Fruit fly (Drosophila melanogaster) whole organism, embryonic: ENCODE results near the gene mRpS7.

Experiments used
- Antp ChIP-seq: fragments of 200-800 bp; sonication (Bioruptor generic); optimal IDR thresholded peaks from 3 replicates; lab custom pipeline; 2016; ENCODE audit warnings: missing biosample characterization, missing genetic modification characterization
- BEAF-32 ChIP-seq: fragments of 200-800 bp; sonication (Bioruptor generic); optimal IDR thresholded peaks from 3 replicates; lab custom pipeline; 2017; ENCODE audit warnings: missing biosample characterization, missing genetic modification characterization, mild to moderate bottlenecking, moderate library complexity, missing genetic modification reagents
- CG11398 ChIP-seq: fragments of 200-800 bp; sonication (Bioruptor generic); optimal IDR thresholded peaks from 2 replicates; lab custom pipeline; 2016; ENCODE audit warnings: missing biosample characterization, missing genetic modification characterization
- CG13287 ChIP-seq: fragments of 200-800 bp; sonication (Bioruptor generic); IDR thresholded peaks from 2 replicates; pipeline ENCODE4 v1.3.6; 2022; ENCODE audit warnings: missing biosample characterization, missing genetic modification characterization; ENCODE audit not compliant: partially characterized antibody
- CG13624 ChIP-seq: fragments of 200-800 bp; sonication (Bioruptor generic); optimal IDR thresholded peaks from 2 replicates; lab custom pipeline; 2016; ENCODE audit warnings: missing biosample characterization, missing genetic modification characterization
- CG13775 ChIP-seq: fragments of 200-800 bp; sonication (Bioruptor generic); optimal IDR thresholded peaks from 3 replicates; lab custom pipeline; 2017; ENCODE audit warnings: missing biosample characterization, mild to moderate bottlenecking, missing genetic modification characterization
- CG14710 ChIP-seq: fragments of 200-800 bp; sonication (Bioruptor generic); optimal IDR thresholded peaks from 3 replicates; lab custom pipeline; 2019; ENCODE audit warnings: missing biosample characterization, mild to moderate bottlenecking, missing genetic modification characterization, moderate library complexity
- CG14965 ChIP-seq: fragments of 200-800 bp; sonication (Bioruptor generic); optimal IDR thresholded peaks from 2 replicates; lab custom pipeline; 2016; ENCODE audit warnings: missing biosample characterization, missing genetic modification characterization, borderline replicate concordance
- CG16813 ChIP-seq: fragments of 200-800 bp; sonication (Bioruptor generic); IDR thresholded peaks from 3 replicates; pipeline ENCODE4 v1.3.6; 2022; ENCODE audit warnings: missing biosample characterization, missing genetic modification characterization; ENCODE audit not compliant: partially characterized antibody
- CG17186 ChIP-seq: fragments of 200-800 bp; sonication (Bioruptor generic); optimal IDR thresholded peaks from 3 replicates; lab custom pipeline; 2017; ENCODE audit warnings: missing biosample characterization, missing genetic modification reagents, missing genetic modification characterization
- CG18476 ChIP-seq: fragments of 200-800 bp; sonication (Bioruptor generic); optimal IDR thresholded peaks from 2 replicates; lab custom pipeline; 2016; ENCODE audit warnings: missing biosample characterization, mild to moderate bottlenecking, missing genetic modification characterization
- CG30431 ChIP-seq: fragments of 200-800 bp; sonication (Bioruptor generic); optimal IDR thresholded peaks from 2 replicates; lab custom pipeline; 2017; ENCODE audit warnings: missing biosample characterization, missing genetic modification characterization
- CG34224 ChIP-seq: fragments of 200-800 bp; sonication (Bioruptor generic); IDR thresholded peaks from 3 replicates; pipeline ENCODE4 v1.3.6; 2022; ENCODE audit warnings: missing biosample characterization, missing genetic modification characterization; ENCODE audit not compliant: partially characterized antibody
- CG4360 ChIP-seq: fragments of 200-800 bp; sonication (Bioruptor generic); IDR thresholded peaks from 2 replicates; pipeline ENCODE4 v1.3.6; 2022; ENCODE audit warnings: missing biosample characterization, missing genetic modification characterization
- CG6175 ChIP-seq: fragments of 200-800 bp; sonication (Bioruptor generic); IDR thresholded peaks from 3 replicates; pipeline ENCODE4 v1.3.6; 2022; ENCODE audit warnings: missing biosample characterization, missing genetic modification characterization
- CG6791 ChIP-seq: fragments of 200-800 bp; sonication (Bioruptor generic); IDR thresholded peaks from 3 replicates; pipeline ENCODE4 v1.3.6; 2022; ENCODE audit warnings: missing biosample characterization, missing genetic modification characterization; ENCODE audit not compliant: partially characterized antibody
- CG8388 ChIP-seq: fragments of 200-800 bp; sonication (Bioruptor generic); optimal IDR thresholded peaks from 2 replicates; lab custom pipeline; 2019; ENCODE audit warnings: missing biosample characterization, mild to moderate bottlenecking, missing genetic modification characterization, moderate library complexity
- Dref ChIP-seq: fragments of 200-800 bp; sonication (Bioruptor generic); IDR thresholded peaks from 2 replicates; pipeline ENCODE4 v1.3.6; 2022; ENCODE audit warnings: missing biosample characterization, missing genetic modification characterization
- Elba2 ChIP-seq: fragments of 200-800 bp; sonication (Bioruptor generic); optimal IDR thresholded peaks from 3 replicates; lab custom pipeline; 2016; ENCODE audit warnings: missing biosample characterization, missing genetic modification characterization
- Fer2 ChIP-seq: fragments of 200-800 bp; sonication (Bioruptor generic); optimal IDR thresholded peaks from 2 replicates; lab custom pipeline; 2018; ENCODE audit warnings: missing biosample characterization, mild to moderate bottlenecking, missing genetic modification characterization, moderate library complexity
- H2.0 ChIP-seq: fragments of 200-800 bp; sonication (Bioruptor generic); IDR thresholded peaks from 2 replicates; pipeline ENCODE4 v1.3.6; 2022; ENCODE audit warnings: missing biosample characterization, missing genetic modification characterization
- HmgD ChIP-seq: fragments of 200-800 bp; sonication (Bioruptor generic); optimal IDR thresholded peaks from 3 replicates; lab custom pipeline; 2016; ENCODE audit warnings: missing biosample characterization, missing genetic modification characterization
- Hsf ChIP-seq: fragments of 200-800 bp; sonication (Bioruptor generic); optimal IDR thresholded peaks from 3 replicates; lab custom pipeline; 2016; ENCODE audit warnings: missing biosample characterization, missing genetic modification characterization
- Opbp ChIP-seq: fragments of 200-800 bp; sonication (Bioruptor generic); IDR thresholded peaks from 3 replicates; pipeline ENCODE4 v1.3.6; 2022; ENCODE audit warnings: missing biosample characterization, missing genetic modification characterization; ENCODE audit not compliant: partially characterized antibody
- Scr ChIP-seq: fragments of 200-800 bp; sonication (Bioruptor generic); IDR thresholded peaks from 2 replicates; pipeline ENCODE4 v1.3.6; 2022; ENCODE audit warnings: missing biosample characterization, missing genetic modification characterization; ENCODE audit not compliant: partially characterized antibody
- Sox102F ChIP-seq: fragments of 200-800 bp; sonication (Bioruptor generic); optimal IDR thresholded peaks from 2 replicates; lab custom pipeline; 2018; ENCODE audit warnings: missing biosample characterization, mild to moderate bottlenecking, missing genetic modification characterization, moderate library complexity
- Stat92E ChIP-seq, 3 experiments: fragments of >200 bp in 2 of 3; fragments of 200-800 bp in 1 of 3; sonication (Bioruptor generic) in 1 of 3; optimal IDR thresholded peaks; 2 replicates each; lab custom pipeline; 2017 to 2019; ENCODE audit warnings: missing biosample characterization in 3 of 3, missing genetic modification characterization in 3 of 3, mild to moderate bottlenecking in 1 of 3, moderate library complexity in 1 of 3
- YL-1 ChIP-seq: fragments of 200-800 bp; sonication (Bioruptor generic); optimal IDR thresholded peaks from 3 replicates; lab custom pipeline; 2017; ENCODE audit warnings: missing biosample characterization, mild to moderate bottlenecking, missing genetic modification characterization
- ab ChIP-seq: fragments of 200-800 bp; sonication (Bioruptor generic); optimal IDR thresholded peaks from 2 replicates; lab custom pipeline; 2016; ENCODE audit warnings: missing biosample characterization, missing genetic modification characterization
- ato ChIP-seq: fragments of 200-800 bp; sonication (Bioruptor generic); IDR thresholded peaks from 2 replicates; pipeline ENCODE4 v1.3.6; 2022; ENCODE audit warnings: missing biosample characterization, missing genetic modification characterization; ENCODE audit not compliant: partially characterized antibody
- btn ChIP-seq: fragments of 200-800 bp; sonication (Bioruptor generic); optimal IDR thresholded peaks from 2 replicates; lab custom pipeline; 2016; ENCODE audit warnings: missing biosample characterization, missing genetic modification characterization
- crol ChIP-seq: fragments of 200-800 bp; sonication (Bioruptor generic); IDR thresholded peaks from 2 replicates; pipeline ENCODE4 v1.3.6; 2022; ENCODE audit warnings: missing biosample characterization, missing genetic modification characterization
- danr ChIP-seq: fragments of 200-800 bp; sonication (Bioruptor generic); IDR thresholded peaks from 2 replicates; pipeline ENCODE4 v1.3.6; 2022; ENCODE audit warnings: missing biosample characterization, missing genetic modification characterization
- dysf ChIP-seq: fragments of 200-800 bp; sonication (Bioruptor generic); IDR thresholded peaks from 3 replicates; pipeline ENCODE4 v1.3.6; 2022; ENCODE audit warnings: missing biosample characterization, missing genetic modification characterization
- h ChIP-seq: fragments of >200 bp; optimal IDR thresholded peaks from 2 replicates; lab custom pipeline; 2017
- jigr1 ChIP-seq: fragments of 200-800 bp; sonication (Bioruptor generic); IDR thresholded peaks from 3 replicates; pipeline ENCODE4 v1.3.6; 2022; ENCODE audit warnings: missing biosample characterization, missing genetic modification characterization
- lilli ChIP-seq: fragments of 200-800 bp; sonication (Bioruptor generic); optimal IDR thresholded peaks from 3 replicates; lab custom pipeline; 2016; ENCODE audit warnings: missing biosample characterization, missing genetic modification characterization
- nerfin-1 ChIP-seq: fragments of 200-800 bp; sonication (Bioruptor generic); optimal IDR thresholded peaks from 3 replicates; lab custom pipeline; 2019; ENCODE audit warnings: missing biosample characterization, mild to moderate bottlenecking, missing genetic modification characterization, moderate library complexity
- nmo ChIP-seq: fragments of 200-800 bp; sonication (Bioruptor generic); optimal IDR thresholded peaks from 2 replicates; lab custom pipeline; 2018; ENCODE audit warnings: missing biosample characterization, mild to moderate bottlenecking, missing genetic modification characterization, moderate library complexity
- pfk ChIP-seq: fragments of 200-800 bp; sonication (Bioruptor generic); optimal IDR thresholded peaks from 2 replicates; lab custom pipeline; 2018; ENCODE audit warnings: missing biosample characterization, mild to moderate bottlenecking, missing genetic modification characterization, moderate library complexity
- phol ChIP-seq: fragments of 200-800 bp; sonication (Bioruptor generic); optimal IDR thresholded peaks from 3 replicates; lab custom pipeline; 2018; ENCODE audit warnings: missing biosample characterization, mild to moderate bottlenecking, missing genetic modification characterization, moderate library complexity
- psq ChIP-seq: fragments of 200-800 bp; sonication (Bioruptor generic); optimal IDR thresholded peaks from 2 replicates; lab custom pipeline; 2017; ENCODE audit warnings: missing biosample characterization, missing genetic modification characterization
- slbo ChIP-seq: fragments of 200-800 bp; sonication (Bioruptor generic); IDR thresholded peaks from 2 replicates; pipeline ENCODE4 v1.3.6; 2022; ENCODE audit warnings: missing biosample characterization, missing genetic modification characterization
- stc ChIP-seq: fragments of 200-800 bp; sonication (Bioruptor generic); IDR thresholded peaks from 2 replicates; pipeline ENCODE4 v1.3.6; 2022; ENCODE audit warnings: missing biosample characterization, missing genetic modification characterization
- tin ChIP-seq: fragments of 200-800 bp; sonication (Bioruptor generic); optimal IDR thresholded peaks from 3 replicates; lab custom pipeline; 2016; ENCODE audit warnings: missing biosample characterization, missing genetic modification characterization
- unc-4 ChIP-seq: fragments of 200-800 bp; sonication (Bioruptor generic); IDR thresholded peaks from 2 replicates; pipeline ENCODE4 v1.3.6; 2022; ENCODE audit warnings: missing biosample characterization, missing genetic modification characterization; ENCODE audit not compliant: partially characterized antibody
- usp ChIP-seq: fragments of >200 bp; optimal IDR thresholded peaks from 2 replicates; lab custom pipeline; 2017; ENCODE audit warnings: missing biosample characterization, missing genetic modification characterization
- wdn ChIP-seq: fragments of 200-800 bp; sonication (Bioruptor generic); IDR thresholded peaks from 2 replicates; pipeline ENCODE4 v1.3.6; 2022; ENCODE audit warnings: missing biosample characterization, missing genetic modification characterization
- zfh1 ChIP-seq: fragments of 200-800 bp; sonication (Bioruptor generic); IDR thresholded peaks from 3 replicates; pipeline ENCODE4 v1.3.6; 2022; ENCODE audit warnings: missing biosample characterization, missing genetic modification characterization

mRpS7 gene

DNA sequence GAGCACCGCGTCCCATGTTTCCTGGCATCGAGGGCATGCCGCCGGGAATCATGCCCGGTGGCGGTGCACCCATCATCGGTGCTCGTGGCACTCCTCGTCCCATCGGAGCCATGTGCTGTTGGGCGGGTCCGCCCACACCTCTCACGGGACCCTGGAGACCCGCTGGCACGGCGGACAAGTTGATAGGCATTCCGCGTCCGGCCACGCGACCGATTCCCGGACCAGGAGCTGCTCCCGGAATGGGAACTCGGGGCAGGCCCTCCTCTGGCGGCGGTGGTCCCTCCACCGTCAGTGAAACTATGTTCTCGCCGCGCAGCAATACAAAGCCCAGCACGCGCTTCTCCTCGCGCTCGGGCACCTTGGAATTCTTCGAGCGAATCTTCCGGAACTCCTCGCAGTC lies 39.1 kb downstream of the mRpS7 start (continued):
- TF ChIP-seq usp (GFP tag; lab: Kevin White, UChicago), result no peak
- TF ChIP-seq CG14965 (GFP tag; lab: Kevin White, UChicago), result peak; percentile 6
- TF ChIP-seq danr, result no peak
- no peak for TF ChIP-seq h

DNA sequence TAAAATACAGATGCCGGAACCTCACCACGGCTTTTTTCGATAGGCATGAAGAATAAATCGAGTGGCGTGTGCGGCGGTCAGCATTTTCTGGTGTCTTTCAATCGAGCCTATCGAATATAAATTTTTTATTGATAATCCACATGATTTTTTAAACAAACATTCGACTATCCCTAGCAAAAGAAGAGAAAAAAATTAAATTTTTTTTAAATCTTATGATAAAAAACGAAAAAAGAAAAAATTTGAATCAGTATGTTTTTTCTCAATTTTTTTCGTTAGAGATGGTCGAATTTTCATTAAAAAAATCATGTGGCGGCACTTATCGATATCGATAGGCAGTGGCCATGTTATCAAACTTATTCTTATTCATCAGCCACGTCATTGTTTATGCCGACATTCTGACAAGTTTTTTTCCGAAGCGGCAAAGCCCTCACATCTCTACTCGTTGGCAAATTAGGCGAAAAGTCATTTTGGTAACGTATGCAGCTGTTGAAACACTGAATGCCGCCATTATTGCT lies 40.1 kb downstream of the mRpS7 start, which contains the start of the genes SmB and KdelR:
SmB (minus strand) TSS at position 94 of the 515 bp plus-strand sequence.
KdelR (plus strand) TSS at position 354 of the 515 bp plus-strand sequence.
- TF ChIP-seq Fer2 (tag; lab: Kevin White, UChicago) (no peak), CG13624 (GFP tag; lab: Kevin White, UChicago) (peak; percentile 33), Dref (GFP tag; lab: Robert Waterston, UW) (peak; percentile 80), zfh1 (GFP tag; lab: Robert Waterston, UW) (peak; percentile 6; the same call in 1 of the 3 replicates), CG14710 (tag; lab: Kevin White, UChicago) (peak; percentile 87), lilli (peak; percentile 61), tin (GFP tag; lab: Kevin White, UChicago) (peak; percentile 22), CG11398 (GFP tag; lab: Kevin White, UChicago) (no peak), pfk (GFP tag; lab: Kevin White, UChicago) (peak; percentile 25), Scr (peak; percentile 86), YL-1 (GFP tag; lab: Kevin White, UChicago) (peak; percentile 89), CG13287 (GFP tag; lab: Robert Waterston, UW) (peak; percentile 92), crol (GFP tag; lab: Robert Waterston, UW) (no peak), dysf (no peak), Elba2 (peak; percentile 26), CG4360 (GFP tag; lab: Robert Waterston, UW) (no peak), CG16813 (GFP tag; lab: Robert Waterston, UW) (peak; percentile 82), Stat92E (GFP tag; optimal IDR thresholded peaks at IDR 0.05; lab: Kevin White, UChicago) (peak in 1 of 3 experiments; percentile 7), unc-4 (GFP tag; lab: Robert Waterston, UW) (peak; percentile 83), wdn (GFP tag; lab: Robert Waterston, UW) (no peak), nmo (GFP tag; lab: Kevin White, UChicago) (peak; percentile 41), CG34224 (GFP tag; lab: Robert Waterston, UW) (peak; percentile 83), CG30431 (no peak), CG8388 (GFP tag; lab: Kevin White, UChicago) (peak; percentile 21), ato (peak; percentile 68), Opbp (peak; percentile 64; the same call in 2 of the 3 replicates), HmgD (GFP tag; lab: Kevin White, UChicago) (no peak), btn (GFP tag; lab: Kevin White, UChicago) (no peak), jigr1 (GFP tag; lab: Robert Waterston, UW) (no peak; the same call in 2 of the 3 replicates), CG18476 (GFP tag; lab: Kevin White, UChicago) (peak; percentile 7), CG6175 (GFP tag; lab: Robert Waterston, UW) (no peak), H2.0 (GFP tag; lab: Robert Waterston, UW) (no peak), Sox102F (GFP tag; lab: Kevin White, UChicago) (no peak), nerfin-1 (peak; percentile 40), CG13775 (peak; percentile 36), Hsf (peak; percentile 17), stc (GFP tag; lab: Robert Waterston, UW) (no peak), ab (GFP tag; lab: Kevin White, UChicago) (no peak), BEAF-32 (GFP tag; lab: Kevin White, UChicago) (peak; percentile 69), psq (GFP tag; lab: Kevin White, UChicago) (no peak), Antp (GFP tag; lab: Kevin White, UChicago) (no peak), CG17186 (GFP tag; lab: Kevin White, UChicago) (peak; percentile 3), slbo (peak; percentile 26; the same call in 1 of the 2 replicates), CG6791 (GFP tag; lab: Robert Waterston, UW) (peak; percentile 77), phol (tag; lab: Kevin White, UChicago) (peak; percentile 83)
